Worm (Caenorhabditis elegans): ENCODE data around the gene C06E1.11.

- no peak for TF ChIP-seq nfya-1 (tag; optimal IDR thresholded peaks at IDR 0.05)
- TF ChIP-seq elt-2 (tag; optimal IDR thresholded peaks at IDR 0.05) = peak; percentile 67
- TF ChIP-seq ama-1 (optimal IDR thresholded peaks at IDR 0.05) = no peak
- no peak for TF ChIP-seq hlh-30 (tag; optimal IDR thresholded peaks at IDR 0.05; ENCODE audit: insufficient read depth)
- no peak for TF ChIP-seq C38D4.7 (GFP tag; optimal IDR thresholded peaks at IDR 0.05)
- no peak for TF ChIP-seq ceh-31 (tag; optimal IDR thresholded peaks at IDR 0.05)
- no peak for TF ChIP-seq tbx-2 (tag; optimal IDR thresholded peaks at IDR 0.05)
- no peak for TF ChIP-seq nhr-11 (tag; optimal IDR thresholded peaks at IDR 0.05)
- no peak for TF ChIP-seq unc-86 (tag; optimal IDR thresholded peaks at IDR 0.05)
- no peak for TF ChIP-seq ceh-45 (GFP tag; IDR thresholded peaks at IDR 0.05)
Measured at ce11 chrIII:8656055-8656454, 39.6 kb upstream of the C06E1.11 start.
